Worm (Caenorhabditis elegans) whole organism, late embryonic: ENCODE measurements around the gene F10E7.11.

Experiments used
- ceh-9 ChIP-seq: sonication (generic microtip); optimal IDR thresholded peaks from 2 replicates; lab custom pipeline; 2016; ENCODE audit warnings: mild to moderate bottlenecking, missing genetic modification characterization, inconsistent platforms, missing compliant biosample characterization
- dmd-4 ChIP-seq: sonication (generic microtip); optimal IDR thresholded peaks from 2 replicates; lab custom pipeline; 2016; ENCODE audit warnings: borderline replicate concordance, missing genetic modification characterization, missing compliant biosample characterization
- nhr-11 ChIP-seq: fragments of 150-350 bp; optimal IDR thresholded peaks from 2 replicates; lab custom pipeline; 2014; ENCODE audit warnings: missing biosample characterization, missing genetic modification characterization
- pha-4 ChIP-seq: fragments of 150-350 bp; optimal IDR thresholded peaks from 2 replicates; lab custom pipeline; 2018; ENCODE audit warnings: missing biosample characterization, missing genetic modification reagents, missing genetic modification characterization
- rnt-1 ChIP-seq: sonication (generic microtip); optimal IDR thresholded peaks from 2 replicates; lab custom pipeline; 2016; ENCODE audit warnings: missing genetic modification characterization, missing compliant biosample characterization

ce11 chrII:7171305-7171998 is 48.8 kb upstream of the F10E7.11 start, which contains the start of gene dyf-13:
- TF ChIP-seq rnt-1 (tag; lab: Kevin White, UChicago) (no peak), ceh-9 (tag; lab: Kevin White, UChicago) (no peak), nhr-11 (tag; lab: Kevin White, UChicago) (no peak), pha-4 (tag; lab: Kevin White, UChicago) (no peak), dmd-4 (tag; lab: Kevin White, UChicago) (no peak)
